Worm (Caenorhabditis elegans) whole organism, young adult: ENCODE data around the gene T04F3.1.

Source experiments
- B0019.2 ChIP-seq: fragments of 200-800 bp; sonication (Bioruptor generic); conservative IDR thresholded peaks from 2 replicates; pipeline ENCODE4 v1.3.6; 2022; ENCODE audit warnings: missing genetic modification reagents, missing genetic modification characterization, missing compliant biosample characterization
- B0035.1 ChIP-seq: sonication (generic microtip); optimal IDR thresholded peaks from 2 replicates; lab custom pipeline; 2016; ENCODE audit warnings: missing genetic modification characterization, mild to moderate bottlenecking, missing compliant biosample characterization, missing genotype, missing genetic modification reagents
- B0336.3 ChIP-seq: fragments of 200-800 bp; sonication (Bioruptor generic); IDR thresholded peaks from 2 replicates; pipeline ENCODE4 v1.3.6; 2022; ENCODE audit warnings: missing genetic modification characterization, missing compliant biosample characterization
- D2030.7 ChIP-seq: fragments of 200-800 bp; sonication (Bioruptor generic); IDR thresholded peaks from 2 replicates; pipeline ENCODE4 v1.3.6; 2022; ENCODE audit warnings: missing genetic modification reagents, missing genetic modification characterization, missing compliant biosample characterization
- F10E7.11 ChIP-seq: sonication (generic microtip); optimal IDR thresholded peaks from 2 replicates; lab custom pipeline; 2017; ENCODE audit warnings: mild to moderate bottlenecking, missing genetic modification characterization, moderate library complexity, missing compliant biosample characterization
- F52B5.7 ChIP-seq: sonication (generic microtip); optimal IDR thresholded peaks from 2 replicates; lab custom pipeline; 2016; ENCODE audit warnings: mild to moderate bottlenecking, missing genetic modification characterization, missing compliant biosample characterization
- F55B11.4 ChIP-seq: sonication (generic microtip); optimal IDR thresholded peaks from 2 replicates; lab custom pipeline; 2016; ENCODE audit warnings: missing compliant biosample characterization, missing genetic modification characterization, borderline replicate concordance; ENCODE audit not compliant: insufficient read depth
- K11D2.4 ChIP-seq: fragments of 200-800 bp; sonication (Bioruptor generic); IDR thresholded peaks from 2 replicates; pipeline ENCODE4 v1.3.6; 2022; ENCODE audit warnings: missing genetic modification reagents, missing genetic modification characterization, missing compliant biosample characterization
- T07F8.4 ChIP-seq: sonication (generic microtip); optimal IDR thresholded peaks from 2 replicates; lab custom pipeline; 2016; ENCODE audit warnings: mild to moderate bottlenecking, missing genetic modification characterization, moderate library complexity, missing compliant biosample characterization
- Y67H2A.10 ChIP-seq: fragments of 200-800 bp; sonication (Bioruptor generic); conservative IDR thresholded peaks from 2 replicates; pipeline ENCODE4 v1.3.6; 2022; ENCODE audit warnings: missing genetic modification reagents, missing genetic modification characterization, missing compliant biosample characterization
- Y95B8A.8 ChIP-seq: fragments of 200-800 bp; sonication (Bioruptor generic); IDR thresholded peaks from 2 replicates; pipeline ENCODE4 v1.3.6; 2022; ENCODE audit warnings: missing genetic modification reagents, missing genetic modification characterization, missing compliant biosample characterization
- aptf-2 ChIP-seq: fragments of 200-800 bp; sonication (Bioruptor generic); conservative IDR thresholded peaks from 2 replicates; pipeline ENCODE4 v1.3.6; 2022; ENCODE audit warnings: missing genetic modification reagents, missing genetic modification characterization, missing compliant biosample characterization
- aptf-3 ChIP-seq: fragments of 200-800 bp; sonication (Bioruptor generic); IDR thresholded peaks from 2 replicates; pipeline ENCODE4 v1.3.6; 2022; ENCODE audit warnings: missing genetic modification characterization, missing compliant biosample characterization
- atf-7 ChIP-seq: sonication (generic microtip); optimal IDR thresholded peaks from 2 replicates; lab custom pipeline; 2017; ENCODE audit warnings: mild to moderate bottlenecking, missing genetic modification characterization, missing compliant biosample characterization
- athp-1 ChIP-seq: sonication (generic microtip); optimal IDR thresholded peaks from 2 replicates; lab custom pipeline; 2017; ENCODE audit warnings: mild to moderate bottlenecking, missing genetic modification characterization, missing compliant biosample characterization
- cebp-1 ChIP-seq, 2 experiments: fragments of 200-800 bp in 1 of 2; sonication (Bioruptor generic) in 1 of 2; sonication (generic microtip) in 1 of 2; IDR thresholded peaks in 1 of 2; optimal IDR thresholded peaks in 1 of 2; 2 replicates each; pipeline versions ENCODE4 v1.3.6 to Lab custom; 2017 to 2022; ENCODE audit warnings: missing compliant biosample characterization in 2 of 2, missing genetic modification characterization in 2 of 2, mild to moderate bottlenecking in 1 of 2, missing genetic modification reagents in 1 of 2, moderate library complexity in 1 of 2
- cebp-2 ChIP-seq: fragments of 200-800 bp; sonication (Bioruptor generic); IDR thresholded peaks from 2 replicates; pipeline ENCODE4 v1.3.6; 2022; ENCODE audit warnings: missing genetic modification characterization, missing compliant biosample characterization
- ceh-58 ChIP-seq: fragments of 200-800 bp; sonication (Bioruptor generic); IDR thresholded peaks from 2 replicates; pipeline ENCODE4 v1.3.6; 2022; ENCODE audit warnings: missing genetic modification characterization, missing compliant biosample characterization
- ceh-91 ChIP-seq: fragments of 200-800 bp; sonication (Bioruptor generic); IDR thresholded peaks from 2 replicates; pipeline ENCODE4 v1.3.6; 2022; ENCODE audit warnings: missing genetic modification reagents, missing genetic modification characterization, missing compliant biosample characterization
- dox-1 ChIP-seq: fragments of 200-800 bp; sonication (Bioruptor generic); IDR thresholded peaks from 2 replicates; pipeline ENCODE4 v1.3.6; 2022; ENCODE audit warnings: missing genetic modification reagents, missing genetic modification characterization, missing compliant biosample characterization
- efl-1 ChIP-seq: fragments of 150-350 bp; optimal IDR thresholded peaks from 2 replicates; lab custom pipeline; 2014; ENCODE audit warnings: missing biosample characterization, missing genetic modification reagents, missing genetic modification characterization
- ekl-4 ChIP-seq: fragments of 200-800 bp; sonication (Bioruptor generic); IDR thresholded peaks from 2 replicates; pipeline ENCODE4 v1.3.6; 2022; ENCODE audit warnings: missing genetic modification reagents, missing genetic modification characterization, missing compliant biosample characterization
- him-1 ChIP-seq: sonication (generic microtip); optimal IDR thresholded peaks from 2 replicates; lab custom pipeline; 2016; ENCODE audit warnings: missing genotype, missing genetic modification reagents, missing genetic modification characterization, missing compliant biosample characterization
- hlh-26 ChIP-seq: fragments of 200-800 bp; sonication (Bioruptor generic); conservative IDR thresholded peaks from 2 replicates; pipeline ENCODE4 v1.3.6; 2022; ENCODE audit warnings: missing genetic modification reagents, missing genetic modification characterization, missing compliant biosample characterization
- hrde-1 ChIP-seq: sonication (generic microtip); optimal IDR thresholded peaks from 2 replicates; lab custom pipeline; 2016; ENCODE audit warnings: missing genetic modification characterization, mild to moderate bottlenecking, missing compliant biosample characterization, moderate library complexity, missing genotype, missing genetic modification reagents, borderline replicate concordance
- let-526 ChIP-seq: fragments of 200-800 bp; sonication (Bioruptor generic); IDR thresholded peaks from 2 replicates; pipeline ENCODE4 v1.3.6; 2022; ENCODE audit warnings: missing genetic modification reagents, missing genetic modification characterization, missing compliant biosample characterization
- lin-40 ChIP-seq: sonication (generic microtip); optimal IDR thresholded peaks from 2 replicates; lab custom pipeline; 2016; ENCODE audit warnings: missing genetic modification characterization, mild to moderate bottlenecking, missing compliant biosample characterization, missing genotype, missing genetic modification reagents
- lir-1 ChIP-seq: fragments of 200-800 bp; sonication (Bioruptor generic); conservative IDR thresholded peaks from 2 replicates; pipeline ENCODE4 v1.3.6; 2022; ENCODE audit warnings: missing genetic modification reagents, missing genetic modification characterization, missing compliant biosample characterization
- lsl-1 ChIP-seq: fragments of 200-800 bp; sonication (Bioruptor generic); optimal IDR thresholded peaks from 2 replicates; lab custom pipeline; 2018; ENCODE audit warnings: mild to moderate bottlenecking, missing genetic modification characterization, moderate library complexity, missing compliant biosample characterization
- madf-10 ChIP-seq: sonication (generic microtip); optimal IDR thresholded peaks from 2 replicates; lab custom pipeline; 2016; ENCODE audit warnings: mild to moderate bottlenecking, missing genetic modification characterization, missing compliant biosample characterization
- madf-6 ChIP-seq: fragments of 200-800 bp; sonication (Bioruptor generic); IDR thresholded peaks from 2 replicates; pipeline ENCODE4 v1.3.6; 2022; ENCODE audit warnings: missing genetic modification reagents, missing genetic modification characterization, missing compliant biosample characterization
- madf-8 ChIP-seq: fragments of 200-800 bp; sonication (Bioruptor generic); conservative IDR thresholded peaks from 2 replicates; pipeline ENCODE4 v1.3.6; 2022; ENCODE audit warnings: missing genetic modification reagents, missing genetic modification characterization, missing compliant biosample characterization
- mcd-1 ChIP-seq: fragments of 200-800 bp; sonication (Bioruptor generic); IDR thresholded peaks from 2 replicates; pipeline ENCODE4 v1.3.6; 2022; ENCODE audit warnings: missing genetic modification reagents, missing genetic modification characterization, missing compliant biosample characterization
- mel-28 ChIP-seq: sonication (generic microtip); optimal IDR thresholded peaks from 2 replicates; lab custom pipeline; 2016; ENCODE audit warnings: borderline replicate concordance, mild to moderate bottlenecking, missing genetic modification characterization, missing compliant biosample characterization
- repo-1 ChIP-seq: sonication (generic microtip); optimal IDR thresholded peaks from 2 replicates; lab custom pipeline; 2017; ENCODE audit warnings: mild to moderate bottlenecking, missing genetic modification characterization, missing compliant biosample characterization
- snpc-1.3 ChIP-seq: sonication (generic microtip); optimal IDR thresholded peaks from 2 replicates; lab custom pipeline; 2017; ENCODE audit warnings: missing genetic modification characterization, mild to moderate bottlenecking, missing compliant biosample characterization, antibody characterized with exemption, moderate library complexity, missing genotype, missing genetic modification reagents; ENCODE audit not compliant: insufficient read depth
- somi-1 ChIP-seq: fragments of 200-800 bp; sonication (Bioruptor generic); optimal IDR thresholded peaks from 2 replicates; lab custom pipeline; 2018; ENCODE audit warnings: mild to moderate bottlenecking, missing genetic modification characterization, missing compliant biosample characterization
- tbx-9 ChIP-seq: sonication (generic microtip); optimal IDR thresholded peaks from 2 replicates; lab custom pipeline; 2016; ENCODE audit warnings: borderline replicate concordance, missing genetic modification characterization, inconsistent platforms, missing compliant biosample characterization
- tlf-1 ChIP-seq: fragments of 200-800 bp; sonication (Bioruptor generic); optimal IDR thresholded peaks from 2 replicates; lab custom pipeline; 2018; ENCODE audit warnings: mild to moderate bottlenecking, missing genetic modification characterization, missing compliant biosample characterization
- unc-62 ChIP-seq: fragments of 150-350 bp; optimal IDR thresholded peaks from 2 replicates; lab custom pipeline; 2014; ENCODE audit warnings: missing biosample characterization, missing genetic modification reagents, missing genetic modification characterization
- zim-3 ChIP-seq: sonication (generic microtip); optimal IDR thresholded peaks from 2 replicates; lab custom pipeline; 2017; ENCODE audit warnings: mild to moderate bottlenecking, missing genetic modification characterization, moderate library complexity, missing compliant biosample characterization

Gene T04F3.1

ce11 chrV:11764373-11764954, 24.6 kb downstream of the T04F3.1 start, which contains the start of the genes F55A11.1 and syx-5 (continued):
- no peak for TF ChIP-seq unc-62 (GFP tag; lab: Kevin White, UChicago)

ce11 chrV:11767028-11767427, 27.2 kb downstream of the T04F3.1 start, which contains the start of gene sel-11:
TSS of gene sel-11 (plus strand) at chrV:11767328.
- TF ChIP-seq lir-1 (GFP tag; lab: Robert Waterston, UW) (no peak), K11D2.4 (GFP tag; lab: Robert Waterston, UW) (no peak), lin-40 (tag; lab: Kevin White, UChicago) (no peak), D2030.7 (GFP tag; lab: Robert Waterston, UW) (no peak), T07F8.4 (tag; lab: Kevin White, UChicago) (no peak), tbx-9 (tag; lab: Kevin White, UChicago) (no peak), athp-1 (tag; lab: Kevin White, UChicago) (no peak), F10E7.11 (tag; lab: Kevin White, UChicago) (no peak), aptf-2 (GFP tag; lab: Robert Waterston, UW) (no peak)
- TF ChIP-seq, all 124 proteins: peak for 0

ce11 chrV:11769646-11770045, 29.8 kb downstream of the T04F3.1 start:
- no peak for TF ChIP-seq B0019.2
- TF ChIP-seq mcd-1 (GFP tag; lab: Robert Waterston, UW): no peak
- no peak for TF ChIP-seq aptf-3 (GFP tag; lab: Robert Waterston, UW)
- TF ChIP-seq F10E7.11 (tag; lab: Kevin White, UChicago): no peak
- TF ChIP-seq ceh-91 (GFP tag; lab: Robert Waterston, UW): no peak
- no peak for TF ChIP-seq snpc-1.3 (tag; lab: Kevin White, UChicago)
- no peak for TF ChIP-seq hlh-26 (GFP tag; lab: Robert Waterston, UW)
- TF ChIP-seq hrde-1 (tag; lab: Kevin White, UChicago): no peak
- no peak for TF ChIP-seq zim-3 (tag; lab: Kevin White, UChicago)
- TF ChIP-seq him-1 (tag; lab: Kevin White, UChicago): no peak
- TF ChIP-seq Y67H2A.10: no peak
- no peak for TF ChIP-seq tlf-1 (GFP tag; lab: Kevin White, UChicago)
- TF ChIP-seq somi-1 (GFP tag; lab: Kevin White, UChicago): no peak

ce11 chrV:11770053-11770517, 30.2 kb downstream of the T04F3.1 start, which contains the start of gene F55A11.4:
TSS of gene F55A11.4 (plus strand) at chrV:11770467.
- TF ChIP-seq snpc-1.3 (tag; lab: Kevin White, UChicago): peak; percentile 39
- TF ChIP-seq cebp-2 (GFP tag; lab: Robert Waterston, UW): no peak
- TF ChIP-seq madf-10 (tag; lab: Kevin White, UChicago): no peak
- peak; percentile 52 for TF ChIP-seq madf-8 (GFP tag; lab: Robert Waterston, UW)
- TF ChIP-seq ekl-4 (GFP tag; lab: Robert Waterston, UW): peak; percentile 25; the same call in 1 of the 2 replicates
- peak; percentile 24 for TF ChIP-seq repo-1 (tag; lab: Kevin White, UChicago)
- TF ChIP-seq let-526: 0 out of 2 replicates have a peak, but pooled peaks have one; percentile 11
- no peak for TF ChIP-seq ceh-58
- peak; percentile 75 for TF ChIP-seq aptf-2 (GFP tag; lab: Robert Waterston, UW)
- TF ChIP-seq D2030.7 (GFP tag; lab: Robert Waterston, UW): peak; percentile 57
- TF ChIP-seq B0035.1 (tag; lab: Kevin White, UChicago): no peak
- no peak for TF ChIP-seq mel-28 (tag; lab: Kevin White, UChicago)
- TF ChIP-seq Y95B8A.8 (GFP tag; lab: Robert Waterston, UW): no peak
- TF ChIP-seq madf-6 (GFP tag; lab: Robert Waterston, UW): peak; percentile 81
- peak; percentile 62 for TF ChIP-seq lsl-1 (GFP tag; lab: Kevin White, UChicago)
- TF ChIP-seq cebp-1 (GFP tag; IDR thresholded peaks at IDR 0.05; lab: Robert Waterston, UW): no peak
- peak; percentile 11 for TF ChIP-seq cebp-1 (tag; optimal IDR thresholded peaks at IDR 0.05; lab: Kevin White, UChicago)
- peak; percentile 46 for TF ChIP-seq B0336.3 (GFP tag; lab: Robert Waterston, UW)
- TF ChIP-seq efl-1 (GFP tag; lab: Kevin White, UChicago): peak; percentile 73
- TF ChIP-seq atf-7 (tag; lab: Kevin White, UChicago): no peak
- TF ChIP-seq dox-1 (GFP tag; lab: Robert Waterston, UW): peak; percentile 59
- peak; percentile 49 for TF ChIP-seq F52B5.7 (tag; lab: Kevin White, UChicago)
- no peak for TF ChIP-seq F55B11.4 (tag; lab: Kevin White, UChicago)
